Fruit fly (Drosophila melanogaster): ENCODE results near the gene CG14435.

The CG14435 gene

DNA sequence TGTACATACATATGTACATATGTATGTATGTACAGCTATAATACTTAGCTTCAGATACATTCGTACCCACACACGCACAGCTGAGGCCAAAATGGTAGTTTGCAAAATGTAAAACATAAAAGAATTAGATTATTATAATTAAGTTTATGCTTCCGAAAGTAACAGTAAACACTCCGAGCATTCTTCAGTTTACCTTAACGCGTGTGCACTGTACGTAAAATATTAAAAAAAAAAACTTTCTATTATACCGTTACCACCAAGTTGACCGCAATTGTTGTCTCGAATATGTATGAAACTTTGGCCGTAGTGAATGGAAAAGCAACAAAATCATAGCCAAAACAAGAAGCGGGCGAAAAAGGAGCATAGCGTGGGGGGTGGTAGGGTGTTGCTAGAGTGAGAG, 10.8 kb upstream of the CG14435 start (continued):
- TF ChIP-seq onecut (GFP tag; IDR thresholded peaks at IDR 0.05) (peak; percentile 70), CG11723 (GFP tag; optimal IDR thresholded peaks at IDR 0.05) (peak; percentile 66), kay (GFP tag; optimal IDR thresholded peaks at IDR 0.05) (peak; percentile 61), CG13287 (GFP tag; IDR thresholded peaks at IDR 0.05; ENCODE audit: partially characterized antibody) (no peak), pnt (GFP tag; optimal IDR thresholded peaks at IDR 0.05) (peak; percentile 29), Fer1 (GFP tag; optimal IDR thresholded peaks at IDR 0.05) (peak; percentile 88), sc (optimal IDR thresholded peaks at IDR 0.05) (no peak), sc (GFP tag; optimal IDR thresholded peaks at IDR 0.05) (peak; percentile 57), CG9727 (GFP tag; optimal IDR thresholded peaks at IDR 0.05) (peak; percentile 79), CG17802 (tag; optimal IDR thresholded peaks at IDR 0.05) (peak; percentile 23), B-H1 (GFP tag; IDR thresholded peaks at IDR 0.05) (peak; percentile 73), sna (GFP tag; IDR thresholded peaks at IDR 0.05; ENCODE audit: partially characterized antibody) (no peak), Side (GFP tag; optimal IDR thresholded peaks at IDR 0.05) (peak; percentile 74), CG8359 (GFP tag; optimal IDR thresholded peaks at IDR 0.05; ENCODE audit: borderline replicate concordance) (peak; percentile 40), CG16863 (GFP tag; optimal IDR thresholded peaks at IDR 0.05) (peak; percentile 61), ttk (GFP tag; IDR thresholded peaks at IDR 0.05) (peak; percentile 58; the same call in 1 of the 2 replicates), ro (GFP tag; IDR thresholded peaks at IDR 0.05) (no peak), CG6654 (GFP tag; optimal IDR thresholded peaks at IDR 0.05) (peak; percentile 62), Myb (GFP tag; optimal IDR thresholded peaks at IDR 0.05) (peak; percentile 31), CG15011 (GFP tag; optimal IDR thresholded peaks at IDR 0.05) (peak; percentile 77), Rfx (GFP tag; IDR thresholded peaks at IDR 0.05) (peak; percentile 79), Poxn (GFP tag; IDR thresholded peaks at IDR 0.05) (no peak), esg (GFP tag; conservative IDR thresholded peaks at IDR 0.05) (peak; percentile 71), CG9932 (GFP tag; IDR thresholded peaks at IDR 0.05) (peak; percentile 58), ken (GFP tag; IDR thresholded peaks at IDR 0.05) (peak; percentile 78), pita (GFP tag; optimal IDR thresholded peaks at IDR 0.05) (no peak), wor (GFP tag; IDR thresholded peaks at IDR 0.05) (peak; percentile 59), mirr (GFP tag; optimal IDR thresholded peaks at IDR 0.05) (no peak), CG11247 (GFP tag; IDR thresholded peaks at IDR 0.05) (peak; percentile 76), croc (GFP tag; conservative IDR thresholded peaks at IDR 0.05) (peak; percentile 59), CG14710 (tag; optimal IDR thresholded peaks at IDR 0.05) (peak; percentile 73), vvl (GFP tag; IDR thresholded peaks at IDR 0.05) (peak; percentile 91), Atf6 (GFP tag; IDR thresholded peaks at IDR 0.05) (peak; percentile 90), en (GFP tag; optimal IDR thresholded peaks at IDR 0.05) (no peak), Deaf1 (tag; optimal IDR thresholded peaks at IDR 0.05) (peak; percentile 49), CG17328 (GFP tag; IDR thresholded peaks at IDR 0.05) (peak; percentile 77), CG5245 (GFP tag; optimal IDR thresholded peaks at IDR 0.05) (peak; percentile 50), CG7786 (GFP tag; optimal IDR thresholded peaks at IDR 0.05) (peak; percentile 47), grn (GFP tag; optimal IDR thresholded peaks at IDR 0.05) (no peak), amos (GFP tag; IDR thresholded peaks at IDR 0.05; ENCODE audit: partially characterized antibody) (no peak), btn (GFP tag; optimal IDR thresholded peaks at IDR 0.05) (peak; percentile 19), CG17612 (GFP tag; IDR thresholded peaks at IDR 0.05) (0 out of 2 replicates have a peak, but pooled peaks have one; percentile 15), Xbp1 (GFP tag; optimal IDR thresholded peaks at IDR 0.05) (peak; percentile 81), Lim3 (GFP tag; IDR thresholded peaks at IDR 0.05) (0 out of 2 replicates have a peak, but pooled peaks have one; percentile 41), CG18011 (GFP tag; optimal IDR thresholded peaks at IDR 0.05) (peak; percentile 58), cad (GFP tag; optimal IDR thresholded peaks at IDR 0.05) (no peak), gce (GFP tag; IDR thresholded peaks at IDR 0.05) (peak; percentile 54; the same call in 2 of the 3 replicates), CG12071 (GFP tag; optimal IDR thresholded peaks at IDR 0.05) (peak; percentile 76), CG13123 (GFP tag; optimal IDR thresholded peaks at IDR 0.05) (peak; percentile 40), CG33557 (GFP tag; optimal IDR thresholded peaks at IDR 0.05) (no peak), org-1 (GFP tag; optimal IDR thresholded peaks at IDR 0.05) (peak; percentile 83), nau (GFP tag; optimal IDR thresholded peaks at IDR 0.05) (peak; percentile 73)

Data from whole organism, embryonic.